Worm (Caenorhabditis elegans) whole organism, young adult: ENCODE measurements around the gene col-108.

Source experiments
- B0019.2 ChIP-seq: fragments of 200-800 bp; sonication (Bioruptor generic); conservative IDR thresholded peaks from 2 replicates; pipeline ENCODE4 v1.3.6; 2022; ENCODE audit warnings: missing genetic modification reagents, missing genetic modification characterization, missing compliant biosample characterization
- B0261.1 ChIP-seq: sonication (generic microtip); optimal IDR thresholded peaks from 2 replicates; lab custom pipeline; 2016; ENCODE audit warnings: mild to moderate bottlenecking, missing genetic modification characterization, moderate library complexity, missing compliant biosample characterization
- F22D6.2 ChIP-seq: sonication (generic microtip); optimal IDR thresholded peaks from 2 replicates; lab custom pipeline; 2016; ENCODE audit warnings: mild to moderate bottlenecking, missing genetic modification characterization, missing compliant biosample characterization
- F52B5.7 ChIP-seq: sonication (generic microtip); optimal IDR thresholded peaks from 2 replicates; lab custom pipeline; 2016; ENCODE audit warnings: mild to moderate bottlenecking, missing genetic modification characterization, missing compliant biosample characterization
- F55B11.4 ChIP-seq: sonication (generic microtip); optimal IDR thresholded peaks from 2 replicates; lab custom pipeline; 2016; ENCODE audit warnings: missing compliant biosample characterization, missing genetic modification characterization, borderline replicate concordance; ENCODE audit not compliant: insufficient read depth
- F57A8.1 ChIP-seq: fragments of 200-800 bp; sonication (Bioruptor generic); optimal IDR thresholded peaks from 2 replicates; lab custom pipeline; 2018; ENCODE audit warnings: mild to moderate bottlenecking, missing genetic modification characterization, moderate library complexity, missing compliant biosample characterization
- F57C9.4 ChIP-seq: sonication (generic microtip); optimal IDR thresholded peaks from 2 replicates; lab custom pipeline; 2017; ENCODE audit warnings: mild to moderate bottlenecking, missing genetic modification characterization, missing compliant biosample characterization
- Y67H2A.10 ChIP-seq: fragments of 200-800 bp; sonication (Bioruptor generic); conservative IDR thresholded peaks from 2 replicates; pipeline ENCODE4 v1.3.6; 2022; ENCODE audit warnings: missing genetic modification reagents, missing genetic modification characterization, missing compliant biosample characterization
- akir-1 ChIP-seq: fragments of 200-800 bp; sonication (Bioruptor generic); optimal IDR thresholded peaks from 2 replicates; lab custom pipeline; 2018; ENCODE audit warnings: mild to moderate bottlenecking, missing genetic modification characterization, moderate library complexity, missing compliant biosample characterization
- ama-1 ChIP-seq, 3 experiments: fragments of 150-350 bp in 1 of 3; sonication (generic microtip) in 2 of 3; optimal IDR thresholded peaks; 2 replicates each; lab custom pipeline; 2014 to 2018; ENCODE audit warnings: missing biosample characterization in 2 of 3, missing genetic modification characterization in 2 of 3, missing genetic modification reagents in 2 of 3
- athp-1 ChIP-seq: sonication (generic microtip); optimal IDR thresholded peaks from 2 replicates; lab custom pipeline; 2017; ENCODE audit warnings: mild to moderate bottlenecking, missing genetic modification characterization, missing compliant biosample characterization
- attf-3 ChIP-seq: fragments of 200-800 bp; sonication (Bioruptor generic); conservative IDR thresholded peaks from 2 replicates; pipeline ENCODE4 v1.3.6; 2022; ENCODE audit warnings: missing genetic modification reagents, missing genetic modification characterization, missing compliant biosample characterization
- bed-1 ChIP-seq: fragments of 200-800 bp; sonication (Bioruptor generic); IDR thresholded peaks from 2 replicates; pipeline ENCODE4 v1.3.6; 2022; ENCODE audit warnings: missing genetic modification reagents, missing genetic modification characterization, missing compliant biosample characterization
- ceh-27 ChIP-seq: fragments of 200-800 bp; sonication (Bioruptor generic); optimal IDR thresholded peaks from 2 replicates; lab custom pipeline; 2018; ENCODE audit warnings: mild to moderate bottlenecking, missing genetic modification characterization, moderate library complexity, missing compliant biosample characterization
- ceh-58 ChIP-seq: fragments of 200-800 bp; sonication (Bioruptor generic); IDR thresholded peaks from 2 replicates; pipeline ENCODE4 v1.3.6; 2022; ENCODE audit warnings: missing genetic modification characterization, missing compliant biosample characterization
- fkh-3 ChIP-seq: sonication (generic microtip); optimal IDR thresholded peaks from 2 replicates; lab custom pipeline; 2016; ENCODE audit warnings: mild to moderate bottlenecking, missing genetic modification characterization, missing compliant biosample characterization
- gei-17 ChIP-seq: fragments of 200-800 bp; sonication (Bioruptor generic); optimal IDR thresholded peaks from 2 replicates; lab custom pipeline; 2018; ENCODE audit warnings: mild to moderate bottlenecking, missing genetic modification characterization, missing compliant biosample characterization
- hmg-1.2 ChIP-seq: fragments of 200-800 bp; sonication (Bioruptor generic); IDR thresholded peaks from 2 replicates; pipeline ENCODE4 v1.3.6; 2022; ENCODE audit warnings: missing genetic modification reagents, missing genetic modification characterization, missing compliant biosample characterization
- hmg-20 ChIP-seq: fragments of 200-800 bp; sonication (Bioruptor generic); IDR thresholded peaks from 2 replicates; pipeline ENCODE4 v1.3.6; 2022; ENCODE audit warnings: missing genetic modification reagents, missing genetic modification characterization, missing compliant biosample characterization
- hrde-1 ChIP-seq: sonication (generic microtip); optimal IDR thresholded peaks from 2 replicates; lab custom pipeline; 2016; ENCODE audit warnings: missing genetic modification characterization, mild to moderate bottlenecking, missing compliant biosample characterization, moderate library complexity, missing genotype, missing genetic modification reagents, borderline replicate concordance
- lag-1 ChIP-seq: fragments of 200-800 bp; sonication (Bioruptor generic); IDR thresholded peaks from 2 replicates; pipeline ENCODE4 v1.3.6; 2022; ENCODE audit warnings: missing genetic modification reagents, missing genetic modification characterization, missing compliant biosample characterization
- let-526 ChIP-seq: fragments of 200-800 bp; sonication (Bioruptor generic); IDR thresholded peaks from 2 replicates; pipeline ENCODE4 v1.3.6; 2022; ENCODE audit warnings: missing genetic modification reagents, missing genetic modification characterization, missing compliant biosample characterization
- lin-40 ChIP-seq: sonication (generic microtip); optimal IDR thresholded peaks from 2 replicates; lab custom pipeline; 2016; ENCODE audit warnings: missing genetic modification characterization, mild to moderate bottlenecking, missing compliant biosample characterization, missing genotype, missing genetic modification reagents
- madf-10 ChIP-seq: sonication (generic microtip); optimal IDR thresholded peaks from 2 replicates; lab custom pipeline; 2016; ENCODE audit warnings: mild to moderate bottlenecking, missing genetic modification characterization, missing compliant biosample characterization
- mel-28 ChIP-seq: sonication (generic microtip); optimal IDR thresholded peaks from 2 replicates; lab custom pipeline; 2016; ENCODE audit warnings: borderline replicate concordance, mild to moderate bottlenecking, missing genetic modification characterization, missing compliant biosample characterization
- nfya-1 ChIP-seq: sonication (generic microtip); optimal IDR thresholded peaks from 2 replicates; lab custom pipeline; 2017; ENCODE audit warnings: antibody characterized with exemption, missing compliant biosample characterization, missing genetic modification characterization, borderline replicate concordance; ENCODE audit not compliant: insufficient read depth
- nfyb-1 ChIP-seq: fragments of 200-800 bp; sonication (Bioruptor generic); IDR thresholded peaks from 2 replicates; pipeline ENCODE4 v1.3.6; 2022; ENCODE audit warnings: missing genetic modification reagents, missing genetic modification characterization, missing compliant biosample characterization
- rec-8 ChIP-seq, 2 experiments: sonication (generic microtip); optimal IDR thresholded peaks; 2 replicates each; lab custom pipeline; 2016; ENCODE audit warnings: mild to moderate bottlenecking in 2 of 2, missing genetic modification characterization in 2 of 2, missing genetic modification reagents in 2 of 2, missing genotype in 2 of 2, missing biosample characterization in 1 of 2, missing compliant biosample characterization in 1 of 2, moderate library complexity in 1 of 2
- repo-1 ChIP-seq: sonication (generic microtip); optimal IDR thresholded peaks from 2 replicates; lab custom pipeline; 2017; ENCODE audit warnings: mild to moderate bottlenecking, missing genetic modification characterization, missing compliant biosample characterization
- sea-2 ChIP-seq: fragments of 200-800 bp; sonication (Bioruptor generic); IDR thresholded peaks from 2 replicates; pipeline ENCODE4 v1.3.6; 2022; ENCODE audit warnings: missing genetic modification characterization, missing compliant biosample characterization
- snpc-3.4 ChIP-seq: sonication (generic microtip); optimal IDR thresholded peaks from 2 replicates; lab custom pipeline; 2017; ENCODE audit warnings: missing genetic modification characterization, mild to moderate bottlenecking, missing compliant biosample characterization, antibody characterized with exemption, moderate library complexity, missing genotype, missing genetic modification reagents
- tbx-9 ChIP-seq: sonication (generic microtip); optimal IDR thresholded peaks from 2 replicates; lab custom pipeline; 2016; ENCODE audit warnings: borderline replicate concordance, missing genetic modification characterization, inconsistent platforms, missing compliant biosample characterization
- unc-130 ChIP-seq: sonication (generic microtip); optimal IDR thresholded peaks from 2 replicates; lab custom pipeline; 2016; ENCODE audit warnings: missing genetic modification reagents, missing genetic modification characterization, missing compliant biosample characterization
- xnd-1 ChIP-seq: sonication (generic microtip); optimal IDR thresholded peaks from 2 replicates; lab custom pipeline; 2016; ENCODE audit warnings: missing genotype, missing genetic modification reagents, missing genetic modification characterization, missing compliant biosample characterization
- zfh-2 ChIP-seq: fragments of 200-800 bp; sonication (Bioruptor generic); conservative IDR thresholded peaks from 2 replicates; pipeline ENCODE4 v1.3.6; 2022; ENCODE audit warnings: missing genetic modification reagents, missing genetic modification characterization, missing compliant biosample characterization
- ztf-22 ChIP-seq: fragments of 200-800 bp; sonication (Bioruptor generic); optimal IDR thresholded peaks from 2 replicates; lab custom pipeline; 2018; ENCODE audit warnings: mild to moderate bottlenecking, missing genetic modification characterization, moderate library complexity, missing compliant biosample characterization
- ztf-25 ChIP-seq: fragments of 200-800 bp; sonication (Bioruptor generic); IDR thresholded peaks from 2 replicates; pipeline ENCODE4 v1.3.6; 2022; ENCODE audit warnings: missing genetic modification reagents, missing genetic modification characterization, missing compliant biosample characterization
- ztf-28 ChIP-seq: fragments of 200-800 bp; sonication (Bioruptor generic); IDR thresholded peaks from 2 replicates; pipeline ENCODE4 v1.3.6; 2022; ENCODE audit warnings: missing genetic modification reagents, missing genetic modification characterization, missing compliant biosample characterization

col-108 gene

DNA sequence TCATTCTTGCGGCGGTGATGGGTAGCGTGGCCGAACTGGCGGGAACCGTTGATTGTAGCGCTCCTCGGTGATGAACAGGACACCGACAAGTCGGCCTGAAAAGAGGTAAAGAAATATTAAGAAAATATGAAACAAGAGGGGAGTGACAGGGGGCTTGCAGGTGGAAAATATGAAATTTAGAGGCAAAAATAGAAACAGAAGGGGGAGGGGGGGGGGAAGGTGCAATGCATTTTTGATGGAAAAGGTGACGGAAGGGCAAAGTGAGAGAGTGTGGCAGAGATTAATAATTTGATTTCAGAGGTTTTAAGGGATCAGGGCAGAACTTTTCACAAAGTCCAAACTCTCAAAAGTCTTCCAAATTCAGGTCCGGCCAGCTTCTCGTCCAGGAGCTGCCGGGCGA is 13.2 kb downstream of the col-108 start, which contains the start of gene frpr-19:
TSS of gene frpr-19 (minus strand) at position 101 of the 400 bp plus-strand sequence.
- peak; percentile 41; the same call in 1 of the 2 replicates for TF ChIP-seq zfh-2
- no peak for TF ChIP-seq B0019.2 (GFP tag; lab: Robert Waterston, UW)

DNA sequence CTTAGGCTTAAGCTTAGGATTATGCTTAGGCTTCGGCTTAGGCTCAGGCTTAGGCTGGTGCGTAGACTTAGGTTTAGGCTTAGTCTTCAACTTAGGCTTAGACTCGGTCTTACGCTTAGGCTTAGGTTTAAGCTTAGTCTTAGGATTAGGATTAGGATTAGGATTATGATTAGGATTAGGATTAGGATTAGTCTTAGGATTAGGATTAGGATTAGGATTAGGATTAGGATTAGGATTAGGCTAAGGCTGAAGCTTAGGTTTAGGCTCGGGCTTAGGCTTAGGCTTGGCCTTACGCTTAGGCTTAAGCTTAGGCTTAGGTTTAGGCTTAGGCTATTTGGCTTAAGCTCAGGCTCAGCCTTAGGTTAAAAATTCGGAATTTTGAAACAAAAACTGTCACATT is 16.8 kb downstream of the col-108 start:
- no peak for TF ChIP-seq lag-1 (GFP tag; lab: Robert Waterston, UW)
- no peak for TF ChIP-seq F57A8.1 (GFP tag; lab: Kevin White, UChicago)
- no peak for TF ChIP-seq ceh-27 (GFP tag; lab: Kevin White, UChicago)
- TF ChIP-seq F57C9.4 (tag; lab: Kevin White, UChicago), result no peak
- no peak for TF ChIP-seq F52B5.7 (tag; lab: Kevin White, UChicago)
- TF ChIP-seq, all 124 proteins: peak for 0

DNA sequence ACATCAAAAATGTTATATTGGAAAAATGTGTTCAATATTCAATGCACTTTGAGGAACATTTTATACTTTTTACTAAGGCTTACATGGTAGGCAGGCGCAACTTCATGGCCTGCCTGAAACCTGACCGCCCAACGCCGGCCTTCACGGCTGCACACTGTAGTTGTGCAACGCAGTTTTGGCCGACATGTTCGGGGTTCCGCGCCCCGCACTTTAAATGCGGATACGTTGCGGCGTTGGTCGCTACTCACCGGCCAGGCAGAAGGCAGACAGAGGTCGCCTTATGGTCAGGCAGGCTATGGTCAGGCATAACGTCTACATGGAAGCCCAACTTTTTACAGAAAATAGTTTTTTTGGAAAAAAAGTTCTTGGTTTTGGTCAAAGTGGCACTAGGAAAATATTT is 22.3 kb downstream of the col-108 start:
- TF ChIP-seq ztf-25 (GFP tag; lab: Robert Waterston, UW) (0 out of 2 replicates have a peak, but pooled peaks have one; percentile 11), hmg-1.2 (no peak)

DNA sequence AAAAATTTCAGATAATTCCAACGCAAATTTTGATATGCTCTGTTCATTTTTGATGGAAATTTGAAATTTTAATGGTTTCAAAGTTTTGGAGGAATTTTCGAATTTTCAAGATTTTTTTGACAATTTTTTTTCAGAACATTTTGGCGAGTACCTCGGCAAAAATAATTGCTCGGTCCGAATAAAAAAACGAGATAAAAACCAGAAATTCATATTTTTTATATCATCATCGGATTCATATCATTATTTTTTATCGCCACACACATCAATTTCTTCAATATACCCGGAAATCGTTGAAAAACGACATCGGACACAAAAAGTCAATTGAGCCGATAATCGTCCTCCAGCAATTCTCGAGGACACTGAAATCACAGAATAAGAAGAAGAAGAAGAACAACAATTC is 23.4 kb downstream of the col-108 start:
- TF ChIP-seq ztf-22 (GFP tag; lab: Kevin White, UChicago) (no peak), nfyb-1 (GFP tag; lab: Robert Waterston, UW) (no peak), B0261.1 (tag; lab: Kevin White, UChicago) (no peak), lin-40 (no peak), Y67H2A.10 (GFP tag; lab: Robert Waterston, UW) (no peak), let-526 (GFP tag; lab: Robert Waterston, UW) (no peak), rec-8 (tag; optimal IDR thresholded peaks at IDR 0.05; lab: Kevin White, UChicago) (no peak), fkh-3 (no peak), unc-130 (GFP tag; lab: Kevin White, UChicago) (no peak), tbx-9 (no peak), mel-28 (tag; lab: Kevin White, UChicago) (no peak), F55B11.4 (tag; lab: Kevin White, UChicago) (no peak), athp-1 (tag; lab: Kevin White, UChicago) (no peak), bed-1 (no peak), ceh-58 (GFP tag; lab: Robert Waterston, UW) (no peak), nfya-1 (tag; lab: Kevin White, UChicago) (no peak), xnd-1 (tag; lab: Kevin White, UChicago) (no peak), F22D6.2 (tag; lab: Kevin White, UChicago) (no peak), repo-1 (tag; lab: Kevin White, UChicago) (no peak), ama-1 (optimal IDR thresholded peaks at IDR 0.05; lab: Kevin White, UChicago) (no peak), ama-1 (GFP tag; optimal IDR thresholded peaks at IDR 0.05; lab: Kevin White, UChicago) (no peak)

DNA sequence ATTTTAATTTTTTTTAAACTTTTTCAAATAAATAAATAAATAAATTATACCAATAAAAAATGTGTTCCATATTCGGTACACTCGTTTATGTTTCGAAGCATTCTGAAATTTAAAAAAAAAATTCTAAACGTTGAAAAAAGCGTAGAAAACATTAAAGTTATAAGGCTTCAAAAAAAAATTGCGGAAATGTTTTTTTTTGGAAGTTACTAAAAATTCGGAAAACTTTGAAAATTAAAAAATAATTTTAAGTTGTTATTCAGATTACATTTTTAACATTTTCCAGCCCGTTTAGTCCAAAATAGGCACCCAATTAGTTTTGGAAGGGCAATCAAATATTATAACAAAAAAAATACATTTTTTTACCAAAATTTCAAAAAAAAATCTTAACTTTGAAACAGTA is 35.5 kb downstream of the col-108 start, which contains the start of gene Y38C1BA.1:
TSS of gene Y38C1BA.1 (minus strand) at position 101 of the 400 bp plus-strand sequence.
- TF ChIP-seq madf-10, result no peak
- TF ChIP-seq attf-3 (GFP tag; lab: Robert Waterston, UW), result no peak
- no peak for TF ChIP-seq snpc-3.4
- no peak for TF ChIP-seq gei-17
- no peak for TF ChIP-seq hmg-20
- TF ChIP-seq lag-1 (GFP tag; lab: Robert Waterston, UW), result no peak
- TF ChIP-seq hrde-1 (tag; lab: Kevin White, UChicago), result no peak
- no peak for TF ChIP-seq ztf-28
- TF ChIP-seq sea-2 (GFP tag; lab: Robert Waterston, UW), result no peak
- TF ChIP-seq akir-1 (GFP tag; lab: Kevin White, UChicago), result no peak
- no peak for TF ChIP-seq ceh-27 (GFP tag; lab: Kevin White, UChicago)
